Fruit fly (Drosophila melanogaster) whole organism, wandering third instar larva: ENCODE measurements around the gene ctrip.

Experiments used
- Abd-B ChIP-seq: fragments of >200 bp; optimal IDR thresholded peaks from 2 replicates; lab custom pipeline; 2017; ENCODE audit warnings: missing biosample characterization, missing genetic modification characterization
- CG9705 ChIP-seq: fragments of 200-800 bp; sonication (Bioruptor generic); optimal IDR thresholded peaks from 2 replicates; lab custom pipeline; 2018; ENCODE audit warnings: missing biosample characterization, mild to moderate bottlenecking, missing genetic modification characterization
- CrebA ChIP-seq: fragments of 200-800 bp; sonication (Bioruptor generic); optimal IDR thresholded peaks from 2 replicates; lab custom pipeline; 2016; ENCODE audit warnings: missing biosample characterization, mild to moderate bottlenecking, missing genetic modification characterization, borderline replicate concordance
- Dfd ChIP-seq: fragments of >200 bp; optimal IDR thresholded peaks from 2 replicates; lab custom pipeline; 2017; ENCODE audit warnings: missing biosample characterization, missing genetic modification characterization
- Dif ChIP-seq: fragments of 200-275, 200-300 bp; sonication (Bioruptor generic); optimal IDR thresholded peaks from 2 replicates; lab custom pipeline; 2018; ENCODE audit warnings: missing biosample characterization, missing genetic modification characterization; ENCODE audit not compliant: partially characterized antibody
- GATAd ChIP-seq: sonication (Bioruptor generic); optimal IDR thresholded peaks from 2 replicates; lab custom pipeline; 2016; ENCODE audit warnings: missing biosample characterization, missing genetic modification characterization
- HLH106 ChIP-seq: fragments of 200-800 bp; optimal IDR thresholded peaks from 3 replicates; lab custom pipeline; 2019; ENCODE audit warnings: missing biosample characterization, mild to moderate bottlenecking, missing genetic modification characterization, moderate library complexity
- Hr83 ChIP-seq: fragments of 200-300 bp; sonication (Bioruptor generic); optimal IDR thresholded peaks from 2 replicates; lab custom pipeline; 2016; ENCODE audit warnings: missing biosample characterization, mild to moderate bottlenecking, missing genetic modification characterization, moderate library complexity; ENCODE audit not compliant: poor library complexity, severe bottlenecking
- Jra ChIP-seq: sonication (Bioruptor generic); optimal IDR thresholded peaks from 2 replicates; lab custom pipeline; 2016; ENCODE audit warnings: missing biosample characterization, missing genetic modification characterization
- Mio ChIP-seq: sonication (Bioruptor generic); optimal IDR thresholded peaks from 2 replicates; lab custom pipeline; 2016; ENCODE audit warnings: missing biosample characterization, missing genetic modification characterization
- N ChIP-seq: fragments of >200 bp; optimal IDR thresholded peaks from 2 replicates; lab custom pipeline; 2018; ENCODE audit warnings: missing biosample characterization, missing external identifiers, missing genetic modification characterization
- OdsH ChIP-seq: fragments of 200-800 bp; sonication (Bioruptor generic); optimal IDR thresholded peaks from 2 replicates; lab custom pipeline; 2016; ENCODE audit warnings: missing biosample characterization, mild to moderate bottlenecking, missing genetic modification characterization
- Rel ChIP-seq, 2 experiments: fragments of 200-800 bp; sonication (Bioruptor generic) in 1 of 2; optimal IDR thresholded peaks; 2 replicates in 1 of 2; 3 replicates in 1 of 2; lab custom pipeline; 2016 to 2019; ENCODE audit warnings: mild to moderate bottlenecking in 2 of 2, missing biosample characterization in 2 of 2, missing genetic modification characterization in 2 of 2, moderate library complexity in 1 of 2
- Sp1 ChIP-seq: fragments of 200-800 bp; sonication (Bioruptor generic); optimal IDR thresholded peaks from 3 replicates; lab custom pipeline; 2019; ENCODE audit warnings: missing biosample characterization, mild to moderate bottlenecking, missing genetic modification characterization, moderate library complexity
- Vsx2 ChIP-seq: fragments of 200-300, 225-300 bp; sonication (Bioruptor generic); optimal IDR thresholded peaks from 2 replicates; lab custom pipeline; 2018; ENCODE audit warnings: missing biosample characterization, missing genetic modification characterization; ENCODE audit not compliant: partially characterized antibody
- br ChIP-seq: fragments of 200-800 bp; sonication (Bioruptor generic); optimal IDR thresholded peaks from 2 replicates; lab custom pipeline; 2016; ENCODE audit warnings: missing biosample characterization, missing genetic modification characterization
- brk ChIP-seq: fragments of 200-800 bp; sonication (Bioruptor generic); optimal IDR thresholded peaks from 2 replicates; lab custom pipeline; 2016; ENCODE audit warnings: missing biosample characterization, mild to moderate bottlenecking, missing genetic modification characterization
- dmrt93B ChIP-seq: fragments of 200-800 bp; sonication (Bioruptor generic); optimal IDR thresholded peaks from 2 replicates; lab custom pipeline; 2018; ENCODE audit warnings: missing biosample characterization, mild to moderate bottlenecking, missing genetic modification characterization
- dsf ChIP-seq: sonication (Bioruptor generic); optimal IDR thresholded peaks from 2 replicates; lab custom pipeline; 2016; ENCODE audit warnings: missing biosample characterization, missing genetic modification characterization, borderline replicate concordance
- ey ChIP-seq: fragments of 200-800 bp; sonication (Bioruptor generic); optimal IDR thresholded peaks from 2 replicates; lab custom pipeline; 2016; ENCODE audit warnings: missing biosample characterization, missing genetic modification characterization
- foxo ChIP-seq, 2 experiments: fragments of 200-800 bp; sonication (Bioruptor generic); optimal IDR thresholded peaks; 2 replicates in 1 of 2; 3 replicates in 1 of 2; lab custom pipeline; 2016 to 2017; ENCODE audit warnings: missing biosample characterization in 2 of 2, missing genetic modification characterization in 2 of 2
- fru ChIP-seq: fragments of 200-800 bp; sonication (Bioruptor generic); optimal IDR thresholded peaks from 3 replicates; lab custom pipeline; 2016; ENCODE audit warnings: missing biosample characterization, mild to moderate bottlenecking, missing genetic modification characterization
- h ChIP-seq: fragments of 200-800 bp; sonication (Bioruptor generic); optimal IDR thresholded peaks from 3 replicates; lab custom pipeline; 2016; ENCODE audit warnings: missing biosample characterization, mild to moderate bottlenecking, missing genetic modification characterization
- jim ChIP-seq: fragments of 175-275, 200-325 bp; sonication (Bioruptor generic); optimal IDR thresholded peaks from 2 replicates; lab custom pipeline; 2016; ENCODE audit warnings: missing biosample characterization, mild to moderate bottlenecking, missing genetic modification characterization
- pan ChIP-seq: fragments of >200 bp; optimal IDR thresholded peaks from 2 replicates; lab custom pipeline; 2017
- psq ChIP-seq: fragments of 200-800 bp; sonication (Bioruptor generic); optimal IDR thresholded peaks from 3 replicates; lab custom pipeline; 2017; ENCODE audit warnings: missing biosample characterization, mild to moderate bottlenecking, missing genetic modification characterization, moderate library complexity
- rgr ChIP-seq: fragments of 200-800 bp; sonication (Bioruptor generic); optimal IDR thresholded peaks from 3 replicates; lab custom pipeline; 2016; ENCODE audit warnings: missing biosample characterization, mild to moderate bottlenecking, missing genetic modification characterization
- sage ChIP-seq: fragments of 200-800 bp; sonication (Bioruptor generic); optimal IDR thresholded peaks from 2 replicates; lab custom pipeline; 2016; ENCODE audit warnings: missing biosample characterization, mild to moderate bottlenecking, missing genetic modification characterization
- tai ChIP-seq: sonication (Bioruptor generic); optimal IDR thresholded peaks from 2 replicates; lab custom pipeline; 2016; ENCODE audit warnings: missing biosample characterization, missing genetic modification characterization
- woc ChIP-seq: sonication (Bioruptor generic); optimal IDR thresholded peaks from 2 replicates; lab custom pipeline; 2016; ENCODE audit warnings: missing biosample characterization, mild to moderate bottlenecking, missing genetic modification characterization

Gene ctrip

DNA sequence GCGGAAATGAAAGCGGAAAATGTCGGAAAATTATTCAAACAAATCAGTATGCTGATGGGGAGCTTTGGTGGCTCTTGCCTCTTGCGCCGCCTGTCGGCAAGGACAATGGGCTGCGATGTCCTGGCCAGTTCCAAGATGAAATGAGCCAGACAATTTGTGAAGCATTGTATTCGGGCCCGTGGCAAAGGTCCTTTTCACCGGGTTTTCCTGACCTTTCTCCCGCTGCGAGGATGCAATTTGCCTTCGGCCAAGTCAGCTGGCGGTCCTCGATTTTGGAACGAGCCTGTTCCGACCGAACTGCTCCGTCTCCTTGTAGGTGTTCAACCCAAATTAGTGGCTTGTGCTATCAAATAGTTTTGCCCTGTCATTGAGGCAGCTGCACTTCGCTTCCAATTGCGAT lies 35.5 kb upstream of the ctrip start:
- no peak for TF ChIP-seq sage (GFP tag; lab: Kevin White, UChicago)
- TF ChIP-seq foxo (GFP tag; optimal IDR thresholded peaks at IDR 0.05; lab: Kevin White, UChicago), result no peak
- TF ChIP-seq Abd-B (GFP tag; lab: Kevin White, UChicago), result no peak

DNA sequence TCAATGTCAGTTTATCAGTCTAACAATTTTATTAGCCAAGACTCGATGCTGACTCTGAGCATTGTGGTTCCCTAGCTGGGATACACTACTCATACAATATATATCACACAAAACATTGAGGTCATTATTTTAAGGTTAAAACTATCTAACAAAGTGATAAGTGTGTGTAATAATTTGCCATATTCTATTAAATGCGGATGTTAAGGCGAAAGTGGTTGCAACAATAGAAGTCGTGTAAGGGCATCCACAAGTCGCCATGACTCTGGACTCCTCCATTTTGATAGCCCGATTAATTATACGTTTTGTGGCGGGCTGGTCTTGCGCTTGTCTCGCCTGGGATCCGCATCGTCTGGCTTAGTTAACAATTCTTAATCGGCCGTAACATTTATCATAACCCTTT lies 34.9 kb upstream of the ctrip start:
- TF ChIP-seq Jra (GFP tag; lab: Kevin White, UChicago), result no peak
- no peak for TF ChIP-seq brk (GFP tag; lab: Kevin White, UChicago)
- no peak for TF ChIP-seq woc
- no peak for TF ChIP-seq sage (GFP tag; lab: Kevin White, UChicago)
- TF ChIP-seq N, result no peak
- no peak for TF ChIP-seq HLH106 (tag; lab: Kevin White, UChicago)
- TF ChIP-seq h (GFP tag; lab: Kevin White, UChicago), result no peak
- TF ChIP-seq Dif (GFP tag; lab: Kevin White, UChicago), result no peak
- TF ChIP-seq jim (GFP tag; lab: Kevin White, UChicago), result no peak
- no peak for TF ChIP-seq br (GFP tag; lab: Kevin White, UChicago)
- no peak for TF ChIP-seq Dfd

DNA sequence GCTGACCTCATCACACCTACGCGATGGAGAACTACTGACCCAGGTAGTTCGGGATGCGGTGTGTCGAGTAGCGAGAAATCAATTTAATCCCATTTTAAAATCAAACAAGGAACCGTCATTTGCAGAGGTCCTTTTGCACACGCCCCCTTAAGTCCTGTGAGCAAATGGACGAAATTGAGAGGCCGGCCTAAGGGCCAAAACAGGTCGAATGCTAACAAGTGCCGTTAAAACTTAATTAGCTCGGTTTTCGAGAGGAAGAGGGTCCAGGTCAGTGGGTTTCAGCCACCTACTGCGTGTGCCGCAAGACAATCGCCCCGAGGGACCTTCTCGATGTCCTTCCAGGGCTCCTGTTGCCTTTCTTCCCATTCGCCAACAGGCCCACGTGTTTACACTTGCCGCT lies 34.3 kb upstream of the ctrip start:
- TF ChIP-seq HLH106 (tag; lab: Kevin White, UChicago), result no peak
- TF ChIP-seq Abd-B (GFP tag; lab: Kevin White, UChicago), result no peak
- no peak for TF ChIP-seq foxo (GFP tag; optimal IDR thresholded peaks at IDR 0.05; lab: Kevin White, UChicago)
- no peak for TF ChIP-seq GATAd (GFP tag; lab: Kevin White, UChicago)
- TF ChIP-seq pan, result no peak
- no peak for TF ChIP-seq dmrt93B
- TF ChIP-seq ey (GFP tag; lab: Kevin White, UChicago), result no peak
- TF ChIP-seq dsf, result no peak
- no peak for TF ChIP-seq OdsH (GFP tag; lab: Kevin White, UChicago)
- no peak for TF ChIP-seq N
- no peak for TF ChIP-seq tai
- no peak for TF ChIP-seq CG9705 (GFP tag; lab: Kevin White, UChicago)
- TF ChIP-seq Hr83, result no peak
- no peak for TF ChIP-seq Vsx2
- TF ChIP-seq Sp1 (GFP tag; lab: Kevin White, UChicago), result no peak
- TF ChIP-seq, all 38 proteins: peak for 0

DNA sequence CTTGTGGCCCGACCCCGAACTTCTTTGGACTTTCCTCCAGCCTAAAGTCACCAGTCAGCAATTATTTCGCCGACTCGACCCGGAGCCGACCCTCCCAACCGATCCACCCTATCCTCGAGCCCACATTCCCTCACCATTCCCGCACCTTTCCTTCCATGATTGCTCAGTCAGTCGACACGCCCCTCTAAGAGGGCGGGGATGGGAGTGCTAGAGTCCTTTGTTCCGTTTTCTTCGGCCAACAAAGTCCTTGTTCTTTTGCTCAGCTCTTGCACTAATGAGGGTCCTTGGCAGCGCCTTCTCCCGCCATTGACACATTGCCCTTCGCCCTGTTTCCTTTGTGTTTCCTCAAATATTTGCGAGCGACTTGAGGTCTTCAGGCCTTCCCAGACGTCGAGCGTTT lies 33.5 kb upstream of the ctrip start:
- no peak for TF ChIP-seq Abd-B (GFP tag; lab: Kevin White, UChicago)
- no peak for TF ChIP-seq jim (GFP tag; lab: Kevin White, UChicago)
- no peak for TF ChIP-seq fru (GFP tag; lab: Kevin White, UChicago)
- TF ChIP-seq Dif (GFP tag; lab: Kevin White, UChicago), result no peak
- no peak for TF ChIP-seq HLH106 (tag; lab: Kevin White, UChicago)
- no peak for TF ChIP-seq CrebA
- TF ChIP-seq ey (GFP tag; lab: Kevin White, UChicago), result no peak
- TF ChIP-seq Rel (GFP tag; optimal IDR thresholded peaks at IDR 0.05; lab: Kevin White, UChicago), result no peak
- TF ChIP-seq Rel (tag; optimal IDR thresholded peaks at IDR 0.05; lab: Kevin White, UChicago), result no peak
- TF ChIP-seq foxo (GFP tag; optimal IDR thresholded peaks at IDR 0.05; lab: Kevin White, UChicago), result no peak
- TF ChIP-seq br (GFP tag; lab: Kevin White, UChicago), result no peak
- TF ChIP-seq rgr (GFP tag; lab: Kevin White, UChicago), result no peak
- TF ChIP-seq Jra (GFP tag; lab: Kevin White, UChicago), result no peak
- no peak for TF ChIP-seq Mio (GFP tag; lab: Kevin White, UChicago)

DNA sequence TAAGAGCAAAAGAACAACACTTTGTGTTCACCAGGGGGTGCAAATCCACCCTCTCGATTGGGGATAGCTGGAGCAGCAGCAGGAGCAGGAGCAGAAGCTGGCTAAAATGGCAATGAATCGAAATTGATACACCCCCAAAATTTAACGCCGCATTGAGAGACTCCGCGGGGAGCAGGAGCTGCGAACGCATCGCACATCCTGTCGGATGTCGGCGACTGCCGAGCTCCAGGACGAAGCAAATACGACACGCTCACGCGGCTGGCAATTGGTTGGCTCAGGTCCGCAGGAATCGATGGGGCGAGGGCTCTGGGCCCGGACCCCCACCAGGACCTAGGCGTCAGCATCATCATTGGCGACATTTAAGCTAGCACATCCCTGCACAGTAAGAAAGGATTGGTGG lies 31.1 kb upstream of the ctrip start:
- TF ChIP-seq Abd-B (GFP tag; lab: Kevin White, UChicago), result no peak
- no peak for TF ChIP-seq sage (GFP tag; lab: Kevin White, UChicago)
- TF ChIP-seq psq (GFP tag; lab: Kevin White, UChicago), result no peak
- no peak for TF ChIP-seq Dif (GFP tag; lab: Kevin White, UChicago)
- no peak for TF ChIP-seq Mio (GFP tag; lab: Kevin White, UChicago)
- no peak for TF ChIP-seq Jra (GFP tag; lab: Kevin White, UChicago)
- TF ChIP-seq, all 38 proteins: peak for 0
